Fruit fly (Drosophila melanogaster) S2 (cell line): ENCODE results near the gene CG15357.

ENCODE experiments used
- CG8478 ChIP-seq: fragments of >200 bp; optimal IDR thresholded peaks from 2 replicates; lab custom pipeline; 2018
- CTCF ChIP-seq, 2 experiments: fragments of >200 bp; optimal IDR thresholded peaks; 2 replicates each; lab custom pipeline; 2018

dm6 chr2L:1960056-1960455 lies 14.5 kb upstream of the CG15357 start:
- no peak for TF ChIP-seq CTCF (optimal IDR thresholded peaks at IDR 0.05; lab: Kevin White, UChicago)
- TF ChIP-seq CG8478 (lab: Kevin White, UChicago) = no peak
